Worm (Caenorhabditis elegans) whole organism, L2 larva: ENCODE results near the gene T13F2.6.
A peak's percentile ranks its signal among the peaks of the same experiment; 100 is the strongest.

Experiments
- C34F6.9 ChIP-seq: fragments of 150-350 bp; optimal IDR thresholded peaks from 2 replicates; lab custom pipeline; 2014; ENCODE audit warnings: missing biosample characterization, missing genetic modification characterization
- F13H6.1 ChIP-seq: sonication (generic microtip); optimal IDR thresholded peaks from 2 replicates; lab custom pipeline; 2016; ENCODE audit warnings: missing genetic modification characterization, missing compliant biosample characterization
- R02D3.7 ChIP-seq: fragments of 150-350 bp; optimal IDR thresholded peaks from 2 replicates; lab custom pipeline; 2014; ENCODE audit warnings: missing biosample characterization, missing genetic modification characterization
- alr-1 ChIP-seq: fragments of 150-350 bp; optimal IDR thresholded peaks from 2 replicates; lab custom pipeline; 2014; ENCODE audit warnings: missing biosample characterization, missing genetic modification characterization
- ama-1 ChIP-seq: fragments of 150-350 bp; optimal IDR thresholded peaks from 2 replicates; lab custom pipeline; 2018; ENCODE audit warnings: inconsistent platforms
- blmp-1 ChIP-seq: sonication (generic microtip); optimal IDR thresholded peaks from 2 replicates; lab custom pipeline; 2017; ENCODE audit warnings: missing genetic modification characterization, mild to moderate bottlenecking, missing compliant biosample characterization, antibody characterized with exemption, moderate library complexity; ENCODE audit not compliant: insufficient read depth
- ceh-16 ChIP-seq: fragments of 150-350 bp; optimal IDR thresholded peaks from 2 replicates; lab custom pipeline; 2014; ENCODE audit warnings: missing biosample characterization, missing genetic modification characterization
- ceh-82 ChIP-seq: fragments of 150-350 bp; optimal IDR thresholded peaks from 2 replicates; lab custom pipeline; 2014; ENCODE audit warnings: missing biosample characterization, missing genetic modification characterization
- crh-2 ChIP-seq: sonication (generic microtip); optimal IDR thresholded peaks from 2 replicates; lab custom pipeline; 2017; ENCODE audit warnings: missing biosample characterization, missing genetic modification characterization
- dmd-4 ChIP-seq: sonication (generic microtip); optimal IDR thresholded peaks from 2 replicates; lab custom pipeline; 2017; ENCODE audit warnings: missing biosample characterization, missing genetic modification characterization
- egl-27 ChIP-seq: sonication (generic microtip); optimal IDR thresholded peaks from 3 replicates; lab custom pipeline; 2017; ENCODE audit warnings: missing biosample characterization, missing genetic modification reagents, missing genetic modification characterization
- gmeb-1 ChIP-seq: fragments of 150-350 bp; optimal IDR thresholded peaks from 2 replicates; lab custom pipeline; 2014; ENCODE audit warnings: missing biosample characterization, missing genetic modification characterization
- lin-11 ChIP-seq: fragments of 150-350 bp; sonication (generic microtip); optimal IDR thresholded peaks from 2 replicates; lab custom pipeline; 2014; ENCODE audit warnings: missing biosample characterization, missing genetic modification characterization, inconsistent platforms, mixed read lengths
- lin-13 ChIP-seq: fragments of 150-350 bp; optimal IDR thresholded peaks from 2 replicates; lab custom pipeline; 2014; ENCODE audit warnings: missing biosample characterization, missing genetic modification reagents, missing genetic modification characterization
- lin-39 ChIP-seq: fragments of 150-350 bp; optimal IDR thresholded peaks from 2 replicates; lab custom pipeline; 2014; ENCODE audit warnings: missing biosample characterization, missing genetic modification reagents, missing genetic modification characterization
- lsy-2 ChIP-seq, 2 experiments: fragments of 150-350 bp in 1 of 2; sonication (generic microtip) in 1 of 2; optimal IDR thresholded peaks; 2 replicates each; lab custom pipeline; 2014 to 2017; ENCODE audit warnings: missing biosample characterization in 2 of 2, missing genetic modification characterization in 2 of 2
- mab-5 ChIP-seq: fragments of 150-350 bp; optimal IDR thresholded peaks from 2 replicates; lab custom pipeline; 2014; ENCODE audit warnings: missing biosample characterization, missing genetic modification characterization
- mbf-1 ChIP-seq: sonication (generic microtip); optimal IDR thresholded peaks from 2 replicates; lab custom pipeline; 2017; ENCODE audit warnings: missing biosample characterization, missing genetic modification characterization
- mdl-1 ChIP-seq, 2 experiments: fragments of 150-350 bp in 1 of 2; sonication (generic microtip) in 1 of 2; optimal IDR thresholded peaks; 2 replicates each; lab custom pipeline; 2017; ENCODE audit warnings: missing biosample characterization in 2 of 2, missing genetic modification characterization in 2 of 2
- nhr-10 ChIP-seq: sonication (generic microtip); optimal IDR thresholded peaks from 2 replicates; lab custom pipeline; 2017; ENCODE audit warnings: missing biosample characterization, missing genetic modification characterization
- nhr-11 ChIP-seq: fragments of 150-350 bp; optimal IDR thresholded peaks from 2 replicates; lab custom pipeline; 2014; ENCODE audit warnings: missing biosample characterization, missing genetic modification characterization
- nhr-129 ChIP-seq: fragments of 150-350 bp; optimal IDR thresholded peaks from 2 replicates; lab custom pipeline; 2014; ENCODE audit warnings: missing biosample characterization, missing genetic modification characterization
- nhr-21 ChIP-seq: fragments of 150-350 bp; optimal IDR thresholded peaks from 2 replicates; lab custom pipeline; 2014; ENCODE audit warnings: missing biosample characterization, missing genetic modification characterization
- nhr-237 ChIP-seq: fragments of 150-350 bp; optimal IDR thresholded peaks from 2 replicates; lab custom pipeline; 2014; ENCODE audit warnings: missing biosample characterization, missing genetic modification characterization
- nhr-25 ChIP-seq: fragments of 150-350 bp; sonication (generic microtip); optimal IDR thresholded peaks from 3 replicates; lab custom pipeline; 2014; ENCODE audit warnings: missing biosample characterization, missing genetic modification characterization
- nhr-77 ChIP-seq: fragments of 150-350 bp; optimal IDR thresholded peaks from 2 replicates; lab custom pipeline; 2014; ENCODE audit warnings: missing biosample characterization, missing genetic modification characterization
- peb-1 ChIP-seq: fragments of 150-350 bp; optimal IDR thresholded peaks from 2 replicates; lab custom pipeline; 2014; ENCODE audit warnings: missing biosample characterization, missing genetic modification characterization
- sem-4 ChIP-seq: fragments of 150-350 bp; optimal IDR thresholded peaks from 2 replicates; lab custom pipeline; 2014; ENCODE audit warnings: missing biosample characterization, missing genetic modification reagents, missing genetic modification characterization
- skn-1 ChIP-seq: sonication (generic microtip); optimal IDR thresholded peaks from 2 replicates; lab custom pipeline; 2017; ENCODE audit warnings: missing biosample characterization, missing genetic modification characterization
- sma-9 ChIP-seq, 2 experiments: fragments of 150-350 bp in 1 of 2; sonication (generic microtip) in 1 of 2; optimal IDR thresholded peaks; 2 replicates each; lab custom pipeline; 2014 to 2016; ENCODE audit warnings: missing genetic modification characterization in 2 of 2, mild to moderate bottlenecking in 1 of 2, missing biosample characterization in 1 of 2, missing compliant biosample characterization in 1 of 2, missing genetic modification reagents in 1 of 2, moderate library complexity in 1 of 2
- unc-39 ChIP-seq: fragments of 150-350 bp; optimal IDR thresholded peaks from 2 replicates; lab custom pipeline; 2014; ENCODE audit warnings: missing biosample characterization, missing genetic modification characterization
- unc-55 ChIP-seq: fragments of 150-350 bp; sonication (generic microtip); optimal IDR thresholded peaks from 3 replicates; lab custom pipeline; 2014; ENCODE audit warnings: missing biosample characterization, missing genetic modification reagents, missing genetic modification characterization
- ztf-1 ChIP-seq: fragments of 200-800 bp; sonication (Bioruptor generic); conservative IDR thresholded peaks from 2 replicates; pipeline ENCODE4 v1.3.6; 2022; ENCODE audit warnings: missing genetic modification characterization, missing compliant biosample characterization
- ztf-11 ChIP-seq: sonication (generic microtip); optimal IDR thresholded peaks from 2 replicates; lab custom pipeline; 2017; ENCODE audit warnings: missing biosample characterization, missing genetic modification characterization
- ztf-4 ChIP-seq: fragments of 150-350 bp; optimal IDR thresholded peaks from 2 replicates; lab custom pipeline; 2014; ENCODE audit warnings: missing biosample characterization, missing genetic modification characterization

Gene T13F2.6

ce11 chrIV:9777535-9777934, 586 bp upstream of the T13F2.6 start, which contains the start of gene sna-2 (continued):
- TF ChIP-seq blmp-1 (tag; lab: Kevin White, UChicago) (no peak), peb-1 (tag; lab: Kevin White, UChicago) (no peak), mdl-1 (tag; optimal IDR thresholded peaks at IDR 0.05; lab: Kevin White, UChicago) (no peak)

DNA sequence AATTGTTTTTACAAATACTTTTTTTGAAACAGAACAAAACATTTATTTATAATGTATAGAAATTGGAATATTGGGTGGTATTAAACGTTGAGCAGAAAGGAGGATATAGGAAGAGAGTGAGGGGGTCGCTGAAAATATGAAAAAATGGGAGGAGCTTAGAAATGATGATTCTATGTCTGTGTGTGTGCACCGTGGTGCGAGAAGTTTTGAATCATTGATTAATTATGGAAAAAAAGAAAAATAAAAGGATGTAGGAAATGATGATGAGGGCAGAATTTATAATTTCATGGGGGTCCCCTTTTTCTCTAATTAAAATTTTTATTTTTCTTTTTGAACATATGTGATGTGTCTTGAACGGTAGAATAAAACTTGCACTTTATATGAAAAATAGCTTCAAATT, 6.6 kb downstream of the T13F2.6 start, which contains the start of gene sre-4:
TSS of gene sre-4 (minus strand) at position 101 of the 400 bp plus-strand sequence.
- TF ChIP-seq ztf-4 (tag; lab: Kevin White, UChicago) (no peak), nhr-77 (tag; lab: Kevin White, UChicago) (no peak), blmp-1 (tag; lab: Kevin White, UChicago) (no peak), ztf-1 (GFP tag; lab: Robert Waterston, UW) (no peak), dmd-4 (tag; lab: Kevin White, UChicago) (no peak), nhr-129 (tag; lab: Kevin White, UChicago) (no peak), sem-4 (tag; lab: Kevin White, UChicago) (no peak), alr-1 (tag; lab: Kevin White, UChicago) (no peak), sma-9 (GFP tag; optimal IDR thresholded peaks at IDR 0.05; lab: Kevin White, UChicago) (no peak), sma-9 (tag; optimal IDR thresholded peaks at IDR 0.05; lab: Kevin White, UChicago) (no peak), lsy-2 (tag; optimal IDR thresholded peaks at IDR 0.05; lab: Kevin White, UChicago) (no peak), crh-2 (tag; lab: Kevin White, UChicago) (no peak), lin-39 (tag; lab: Kevin White, UChicago) (no peak)

DNA sequence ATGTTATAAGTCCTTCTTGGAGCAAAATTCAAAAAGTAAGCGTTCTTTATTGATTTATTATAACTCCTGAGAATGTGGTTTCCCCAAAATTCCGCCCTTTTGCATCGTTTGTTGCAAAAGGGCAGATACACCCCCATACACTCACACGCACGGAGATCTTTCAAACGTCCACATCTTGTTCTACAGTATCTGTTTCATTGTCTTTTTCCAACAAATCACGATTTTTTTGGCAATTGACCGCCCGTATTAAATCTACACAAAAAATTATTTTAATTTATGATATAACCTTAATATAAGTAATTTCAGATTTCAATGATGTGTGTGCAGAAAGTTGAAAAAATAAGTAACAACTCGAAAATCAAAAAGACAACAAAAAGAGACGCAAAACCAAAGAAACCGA, 11.4 kb downstream of the T13F2.6 start, which contains the start of gene T13F2.4:
TSS of gene T13F2.4 (plus strand) at position 301 of the 400 bp plus-strand sequence.
- no peak for TF ChIP-seq nhr-25 (tag; lab: Kevin White, UChicago)
- TF ChIP-seq ceh-16, result no peak
- TF ChIP-seq ztf-4 (tag; lab: Kevin White, UChicago), result no peak
- no peak for TF ChIP-seq lin-39 (tag; lab: Kevin White, UChicago)

DNA sequence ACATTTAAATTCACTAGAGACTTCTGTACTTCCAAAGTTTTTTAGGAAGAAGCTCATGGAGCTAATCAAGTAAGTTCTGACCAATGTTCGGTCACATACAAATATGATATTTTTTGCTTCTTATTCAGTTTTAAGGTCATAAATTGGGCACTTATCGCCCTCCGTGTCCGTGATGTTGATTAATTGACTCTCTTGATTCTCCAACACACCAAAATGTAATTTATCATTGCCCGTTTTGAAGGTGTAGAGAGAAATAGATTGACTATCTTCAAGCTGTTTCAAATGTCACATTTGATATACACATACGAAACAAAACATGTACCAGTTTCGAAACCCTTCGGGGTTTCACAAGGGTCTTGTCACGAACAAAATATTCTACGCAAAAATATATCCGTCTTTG, 12.6 kb downstream of the T13F2.6 start:
- TF ChIP-seq mbf-1 (tag; lab: Kevin White, UChicago), result no peak
- no peak for TF ChIP-seq lin-11
- TF ChIP-seq dmd-4 (tag; lab: Kevin White, UChicago), result no peak
- peak; percentile 2 for TF ChIP-seq nhr-21 (tag; lab: Kevin White, UChicago)
- no peak for TF ChIP-seq mab-5 (tag; lab: Kevin White, UChicago)
- no peak for TF ChIP-seq egl-27 (tag; lab: Kevin White, UChicago)
- TF ChIP-seq lin-39 (tag; lab: Kevin White, UChicago), result peak; percentile 56
- no peak for TF ChIP-seq nhr-77 (tag; lab: Kevin White, UChicago)
- no peak for TF ChIP-seq ceh-82 (tag; lab: Kevin White, UChicago)
- TF ChIP-seq ceh-16, result peak; percentile 78
- TF ChIP-seq gmeb-1 (tag; lab: Kevin White, UChicago), result no peak
- no peak for TF ChIP-seq C34F6.9
- no peak for TF ChIP-seq lin-13
- peak; percentile 50 for TF ChIP-seq nhr-25 (tag; lab: Kevin White, UChicago)

DNA sequence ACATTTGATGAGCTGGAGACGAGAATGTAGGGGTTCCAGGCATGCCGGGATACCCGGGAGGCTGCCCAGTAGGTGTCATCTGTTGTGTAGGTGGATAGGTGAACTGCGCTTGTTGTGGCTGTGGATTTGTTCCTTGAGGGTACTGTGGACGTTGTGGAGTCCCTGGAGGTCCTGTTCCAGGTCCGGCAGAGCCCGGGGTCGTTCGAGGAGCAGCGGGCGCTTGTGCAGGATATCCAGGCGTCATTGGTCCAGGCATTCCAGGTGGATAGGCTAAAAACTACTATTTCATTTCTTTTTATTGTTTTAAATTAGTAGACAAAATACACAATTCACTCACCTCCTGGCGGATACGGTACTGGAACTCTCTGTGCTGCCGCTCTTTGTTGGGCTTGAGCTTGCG, 17.1 kb downstream of the T13F2.6 start:
- TF ChIP-seq alr-1 (tag; lab: Kevin White, UChicago) (no peak), skn-1 (tag; lab: Kevin White, UChicago) (no peak), mbf-1 (tag; lab: Kevin White, UChicago) (no peak), R02D3.7 (tag; lab: Kevin White, UChicago) (no peak), ztf-4 (tag; lab: Kevin White, UChicago) (no peak), nhr-21 (tag; lab: Kevin White, UChicago) (no peak), nhr-77 (tag; lab: Kevin White, UChicago) (no peak), lin-11 (no peak), nhr-237 (no peak), unc-55 (GFP tag; lab: Kevin White, UChicago) (no peak), blmp-1 (tag; lab: Kevin White, UChicago) (no peak), nhr-11 (tag; lab: Kevin White, UChicago) (no peak), nhr-10 (tag; lab: Kevin White, UChicago) (no peak), ama-1 (lab: Kevin White, UChicago) (no peak), ztf-11 (tag; lab: Kevin White, UChicago) (no peak), F13H6.1 (no peak), unc-39 (tag; lab: Kevin White, UChicago) (no peak), sem-4 (tag; lab: Kevin White, UChicago) (no peak)
